Worm (Caenorhabditis elegans): ENCODE measurements around the gene ani-1.

Gene ani-1

ce11 chrIII:12424066-12424465, 29.1 kb downstream of the ani-1 start (continued):
- TF ChIP-seq hlh-11 (tag; optimal IDR thresholded peaks at IDR 0.05): peak; percentile 66
- TF ChIP-seq zip-11 (GFP tag; IDR thresholded peaks at IDR 0.05): no peak
- TF ChIP-seq nhr-77 (tag; optimal IDR thresholded peaks at IDR 0.05): peak; percentile 70
- peak; percentile 41 for TF ChIP-seq mep-1 (tag; optimal IDR thresholded peaks at IDR 0.05)
- peak; percentile 68 for TF ChIP-seq dmd-6 (GFP tag; IDR thresholded peaks at IDR 0.05)
- TF ChIP-seq nhr-111 (GFP tag; optimal IDR thresholded peaks at IDR 0.05): no peak
- no peak for TF ChIP-seq daf-16 (GFP tag; optimal IDR thresholded peaks at IDR 0.05)
- peak; percentile 44 for TF ChIP-seq daf-16 (tag; optimal IDR thresholded peaks at IDR 0.05)

- no peak for TF ChIP-seq pha-4 (GFP tag; IDR thresholded peaks at IDR 0.05)
- peak; percentile 42 for TF ChIP-seq pha-4 (tag; optimal IDR thresholded peaks at IDR 0.05)
- no peak for TF ChIP-seq daf-16 (GFP tag; optimal IDR thresholded peaks at IDR 0.05)
- peak; percentile 33 for TF ChIP-seq daf-16 (tag; optimal IDR thresholded peaks at IDR 0.05)
- no peak for TF ChIP-seq dmd-9 (GFP tag; IDR thresholded peaks at IDR 0.05)
- no peak for TF ChIP-seq tra-1 (GFP tag; IDR thresholded peaks at IDR 0.05)
- no peak for TF ChIP-seq arid-1 (GFP tag; conservative IDR thresholded peaks at IDR 0.05)
Observed at ce11 chrIII:12421708-12422107, 31.5 kb downstream of the ani-1 start, which contains the start of gene tat-1. Gene tat-1 (minus strand): TSS chrIII:12421718.

ce11 chrIII:12420256-12420655, 32.9 kb downstream of the ani-1 start:
- no peak for TF ChIP-seq lin-39 (tag; optimal IDR thresholded peaks at IDR 0.05)
- no peak for TF ChIP-seq dmd-9 (GFP tag; IDR thresholded peaks at IDR 0.05)
- no peak for TF ChIP-seq Y75B8A.6 (GFP tag; IDR thresholded peaks at IDR 0.05)
- TF ChIP-seq ceh-62 (tag; optimal IDR thresholded peaks at IDR 0.05): no peak
- TF ChIP-seq nhr-48 (tag; optimal IDR thresholded peaks at IDR 0.05): no peak

ce11 chrIII:12414533-12414932, 38.6 kb downstream of the ani-1 start:
- TF ChIP-seq nhr-41 (GFP tag; IDR thresholded peaks at IDR 0.05) (no peak), F49E8.2 (tag; optimal IDR thresholded peaks at IDR 0.05; ENCODE audit: borderline replicate concordance) (no peak), Y105C5A.15 (GFP tag; IDR thresholded peaks at IDR 0.05) (no peak), zip-11 (GFP tag; IDR thresholded peaks at IDR 0.05) (no peak), nhr-237 (tag; optimal IDR thresholded peaks at IDR 0.05) (no peak), lir-3 (tag; optimal IDR thresholded peaks at IDR 0.05) (no peak), F26F4.8 (GFP tag; conservative IDR thresholded peaks at IDR 0.05) (no peak), F44E2.7 (GFP tag; IDR thresholded peaks at IDR 0.05) (no peak), ztf-7 (tag; optimal IDR thresholded peaks at IDR 0.05) (no peak), ceh-20 (GFP tag; IDR thresholded peaks at IDR 0.05) (no peak), duxl-1 (tag; optimal IDR thresholded peaks at IDR 0.05; ENCODE audit: poor library complexity) (no peak), nhr-28 (tag; optimal IDR thresholded peaks at IDR 0.05) (no peak), set-16 (GFP tag; IDR thresholded peaks at IDR 0.05) (no peak), Y75B8A.6 (GFP tag; IDR thresholded peaks at IDR 0.05) (no peak), hlh-30 (tag; optimal IDR thresholded peaks at IDR 0.05; ENCODE audit: insufficient read depth) (no peak), arid-1 (GFP tag; conservative IDR thresholded peaks at IDR 0.05) (no peak), Y48G9A.11 (GFP tag; IDR thresholded peaks at IDR 0.05) (no peak), attf-4 (tag; optimal IDR thresholded peaks at IDR 0.05) (no peak), rbr-2 (tag; optimal IDR thresholded peaks at IDR 0.05) (no peak)

- TF ChIP-seq spr-1 (tag; optimal IDR thresholded peaks at IDR 0.05): no peak
- peak; percentile 15 for TF ChIP-seq aha-1 (tag)
- TF ChIP-seq rbr-2 (tag; optimal IDR thresholded peaks at IDR 0.05): no peak
- TF ChIP-seq ceh-28 (tag; optimal IDR thresholded peaks at IDR 0.05): peak; percentile 92
- no peak for TF ChIP-seq attf-4 (tag; optimal IDR thresholded peaks at IDR 0.05)
- no peak for TF ChIP-seq nhr-77 (tag; optimal IDR thresholded peaks at IDR 0.05)
- TF ChIP-seq mxl-2 (GFP tag; conservative IDR thresholded peaks at IDR 0.05): no peak
- no peak for TF ChIP-seq sdz-12 (GFP tag; optimal IDR thresholded peaks at IDR 0.05)
Observed at ce11 chrIII:12411668-12412067, 41.5 kb downstream of the ani-1 start.
